Fruit fly (Drosophila melanogaster) whole organism, embryonic: Measurements from ENCODE around the gene Sqor.

Experiments
- CG11723 ChIP-seq: fragments of 200-800 bp; sonication (Bioruptor generic); optimal IDR thresholded peaks from 2 replicates; lab custom pipeline; 2017; ENCODE audit warnings: missing biosample characterization, mild to moderate bottlenecking, missing genetic modification characterization
- CG12659 ChIP-seq: fragments of 200-800 bp; sonication (Bioruptor generic); optimal IDR thresholded peaks from 3 replicates; lab custom pipeline; 2017; ENCODE audit warnings: mild to moderate bottlenecking, missing biosample characterization, missing genetic modification reagents, missing genetic modification characterization
- CG15269 ChIP-seq: fragments of 200-800 bp; sonication (Bioruptor generic); optimal IDR thresholded peaks from 2 replicates; lab custom pipeline; 2018; ENCODE audit warnings: missing biosample characterization, mild to moderate bottlenecking, missing genetic modification characterization, moderate library complexity
- CG18262 ChIP-seq: fragments of 200-800 bp; optimal IDR thresholded peaks from 3 replicates; lab custom pipeline; 2019; ENCODE audit warnings: missing biosample characterization, mild to moderate bottlenecking, missing genetic modification characterization, moderate library complexity
- CG2116 ChIP-seq: fragments of 200-800 bp; sonication (Bioruptor generic); optimal IDR thresholded peaks from 3 replicates; lab custom pipeline; 2018; ENCODE audit warnings: missing biosample characterization, mild to moderate bottlenecking, missing genetic modification characterization
- CG31441 ChIP-seq: fragments of 200-800 bp; sonication (Bioruptor generic); IDR thresholded peaks from 2 replicates; pipeline ENCODE4 v1.3.6; 2022; ENCODE audit warnings: missing biosample characterization, missing genetic modification characterization
- CG3163 ChIP-seq: fragments of 200-800 bp; sonication (Bioruptor generic); optimal IDR thresholded peaks from 3 replicates; lab custom pipeline; 2016; ENCODE audit warnings: missing biosample characterization, missing genetic modification characterization
- CG3726 ChIP-seq: fragments of 200-800 bp; sonication (Bioruptor generic); IDR thresholded peaks from 3 replicates; pipeline ENCODE4, ENCODE4 v1.3.6; 2022; ENCODE audit warnings: missing biosample characterization, missing genetic modification characterization
- CG4282 ChIP-seq: fragments of 200-800 bp; sonication (Bioruptor generic); optimal IDR thresholded peaks from 2 replicates; lab custom pipeline; 2016; ENCODE audit warnings: missing biosample characterization, missing genetic modification characterization
- CG5245 ChIP-seq: fragments of 200-800 bp; sonication (Bioruptor generic); optimal IDR thresholded peaks from 3 replicates; lab custom pipeline; 2016; ENCODE audit warnings: missing biosample characterization, missing genetic modification characterization
- CG6175 ChIP-seq: fragments of 200-800 bp; sonication (Bioruptor generic); IDR thresholded peaks from 3 replicates; pipeline ENCODE4 v1.3.6; 2022; ENCODE audit warnings: missing biosample characterization, missing genetic modification characterization
- CG6683 ChIP-seq: fragments of 200-800 bp; sonication (Bioruptor generic); optimal IDR thresholded peaks from 2 replicates; lab custom pipeline; 2017; ENCODE audit warnings: missing biosample characterization, mild to moderate bottlenecking, missing genetic modification characterization, missing genetic modification reagents
- CHES-1-like ChIP-seq: fragments of 200-800 bp; sonication (Bioruptor generic); optimal IDR thresholded peaks from 2 replicates; lab custom pipeline; 2016; ENCODE audit warnings: missing biosample characterization, missing genetic modification characterization
- CkIIα-i1 ChIP-seq: fragments of 200-800 bp; sonication (Bioruptor generic); IDR thresholded peaks from 2 replicates; pipeline ENCODE4 v1.3.6; 2022; ENCODE audit warnings: missing biosample characterization, missing genetic modification characterization
- CrebB ChIP-seq: fragments of 200-800 bp; sonication (Bioruptor generic); optimal IDR thresholded peaks from 3 replicates; lab custom pipeline; 2018; ENCODE audit warnings: missing biosample characterization, mild to moderate bottlenecking, missing genetic modification characterization
- D ChIP-seq, 2 experiments: fragments of 200-800 bp in 1 of 2; fragments of >200 bp in 1 of 2; sonication (Bioruptor generic) in 1 of 2; optimal IDR thresholded peaks; 2 replicates in 1 of 2; 3 replicates in 1 of 2; lab custom pipeline; 2017; ENCODE audit warnings: mild to moderate bottlenecking in 1 of 2, missing biosample characterization in 1 of 2, missing genetic modification characterization in 1 of 2, missing genetic modification reagents in 1 of 2
- Dip3 ChIP-seq: fragments of 200-800 bp; sonication (Bioruptor generic); optimal IDR thresholded peaks from 3 replicates; lab custom pipeline; 2016; ENCODE audit warnings: missing biosample characterization, missing genetic modification characterization
- Dp ChIP-seq: fragments of 200-800 bp; sonication (Bioruptor generic); optimal IDR thresholded peaks from 2 replicates; lab custom pipeline; 2018; ENCODE audit warnings: missing biosample characterization, mild to moderate bottlenecking, missing genetic modification characterization, moderate library complexity
- Fer1 ChIP-seq: fragments of 200-800 bp; sonication (Bioruptor generic); optimal IDR thresholded peaks from 2 replicates; lab custom pipeline; 2017; ENCODE audit warnings: missing biosample characterization, mild to moderate bottlenecking, missing genetic modification characterization
- Fer2 ChIP-seq: fragments of 200-800 bp; sonication (Bioruptor generic); optimal IDR thresholded peaks from 2 replicates; lab custom pipeline; 2018; ENCODE audit warnings: missing biosample characterization, mild to moderate bottlenecking, missing genetic modification characterization, moderate library complexity
- Fer3 ChIP-seq: fragments of 200-800 bp; sonication (Bioruptor generic); optimal IDR thresholded peaks from 2 replicates; lab custom pipeline; 2018; ENCODE audit warnings: missing biosample characterization, mild to moderate bottlenecking, missing genetic modification characterization, moderate library complexity
- HLH4C ChIP-seq: fragments of 200-800 bp; sonication (Bioruptor generic); IDR thresholded peaks from 3 replicates; pipeline ENCODE4 v1.3.6; 2022; ENCODE audit warnings: missing biosample characterization, missing genetic modification characterization; ENCODE audit not compliant: partially characterized antibody
- Hr78 ChIP-seq, 2 experiments: fragments of 200-800 bp in 1 of 2; fragments of >200 bp in 1 of 2; sonication (Bioruptor generic) in 1 of 2; optimal IDR thresholded peaks; 2 replicates each; lab custom pipeline; 2017 to 2019; ENCODE audit warnings: missing biosample characterization in 2 of 2, missing genetic modification characterization in 2 of 2, mild to moderate bottlenecking in 1 of 2, moderate library complexity in 1 of 2
- MBD-R2 ChIP-seq: fragments of 200-800 bp; sonication (Bioruptor generic); IDR thresholded peaks from 2 replicates; pipeline ENCODE4 v1.3.6; 2022; ENCODE audit warnings: missing biosample characterization, missing genetic modification characterization
- Mrtf ChIP-seq: fragments of 200-800 bp; sonication (Bioruptor generic); IDR thresholded peaks from 3 replicates; pipeline ENCODE4 v1.3.6; 2022; ENCODE audit warnings: missing biosample characterization, missing genetic modification characterization
- Rx ChIP-seq: fragments of 200-800 bp; sonication (Bioruptor generic); IDR thresholded peaks from 2 replicates; pipeline ENCODE4 v1.3.6; 2022; ENCODE audit warnings: missing biosample characterization, missing genetic modification characterization
- Sox102F ChIP-seq: fragments of 200-800 bp; sonication (Bioruptor generic); optimal IDR thresholded peaks from 2 replicates; lab custom pipeline; 2018; ENCODE audit warnings: missing biosample characterization, mild to moderate bottlenecking, missing genetic modification characterization, moderate library complexity
- Spps ChIP-seq: fragments of 200-800 bp; sonication (Bioruptor generic); optimal IDR thresholded peaks from 2 replicates; lab custom pipeline; 2018; ENCODE audit warnings: missing biosample characterization, mild to moderate bottlenecking, missing genetic modification characterization
- Xrp1 ChIP-seq: fragments of 200-800 bp; sonication (Bioruptor generic); IDR thresholded peaks from 2 replicates; pipeline ENCODE4 v1.3.6; 2022; ENCODE audit warnings: missing biosample characterization, missing genetic modification characterization
- amos ChIP-seq: fragments of 200-800 bp; sonication (Bioruptor generic); IDR thresholded peaks from 2 replicates; pipeline ENCODE4 v1.3.6; 2022; ENCODE audit warnings: missing biosample characterization, missing genetic modification characterization; ENCODE audit not compliant: partially characterized antibody
- ap ChIP-seq: fragments of 200-800 bp; sonication (Bioruptor generic); IDR thresholded peaks from 2 replicates; pipeline ENCODE4 v1.3.6; 2022; ENCODE audit warnings: missing biosample characterization, missing genetic modification characterization
- ara ChIP-seq: fragments of 200-800 bp; sonication (Bioruptor generic); IDR thresholded peaks from 2 replicates; pipeline ENCODE4 v1.3.6; 2022; ENCODE audit warnings: missing biosample characterization, missing genetic modification characterization
- caup ChIP-seq: fragments of 200-800 bp; sonication (Bioruptor generic); optimal IDR thresholded peaks from 3 replicates; lab custom pipeline; 2017; ENCODE audit warnings: missing biosample characterization, mild to moderate bottlenecking, missing genetic modification characterization, moderate library complexity; ENCODE audit not compliant: severe bottlenecking
- chinmo ChIP-seq: fragments of 200-800 bp; sonication (Bioruptor generic); IDR thresholded peaks from 4 replicates; pipeline ENCODE4 v1.3.6; 2022; ENCODE audit warnings: missing biosample characterization, missing genetic modification characterization; ENCODE audit not compliant: partially characterized antibody
- crc ChIP-seq: fragments of 200-800 bp; sonication (Bioruptor generic); optimal IDR thresholded peaks from 2 replicates; lab custom pipeline; 2016; ENCODE audit warnings: missing biosample characterization, missing genetic modification characterization
- dm ChIP-seq: fragments of 200-800 bp; sonication (Bioruptor generic); optimal IDR thresholded peaks from 3 replicates; lab custom pipeline; 2016; ENCODE audit warnings: missing biosample characterization, missing genetic modification characterization
- fd64A ChIP-seq: fragments of 200-800 bp; sonication (Bioruptor generic); optimal IDR thresholded peaks from 3 replicates; lab custom pipeline; 2018; ENCODE audit warnings: missing biosample characterization, mild to moderate bottlenecking, missing genetic modification characterization
- fru ChIP-seq: fragments of >200 bp; optimal IDR thresholded peaks from 2 replicates; lab custom pipeline; 2017
- gt ChIP-seq: fragments of 200-800 bp; sonication (Bioruptor generic); IDR thresholded peaks from 2 replicates; pipeline ENCODE4 v1.3.6; 2022; ENCODE audit warnings: missing biosample characterization, missing genetic modification characterization
- h ChIP-seq: fragments of >200 bp; optimal IDR thresholded peaks from 2 replicates; lab custom pipeline; 2017
- hb ChIP-seq: fragments of 200-800 bp; sonication (Bioruptor generic); IDR thresholded peaks from 3 replicates; pipeline ENCODE4 v1.3.6; 2022; ENCODE audit warnings: missing biosample characterization, missing genetic modification characterization; ENCODE audit not compliant: partially characterized antibody
- ken ChIP-seq: fragments of 200-800 bp; sonication (Bioruptor generic); IDR thresholded peaks from 3 replicates; pipeline ENCODE4 v1.3.6; 2022; ENCODE audit warnings: missing biosample characterization, missing genetic modification characterization
- kni ChIP-seq: fragments of 200-800 bp; sonication (Bioruptor generic); optimal IDR thresholded peaks from 3 replicates; lab custom pipeline; 2017; ENCODE audit warnings: mild to moderate bottlenecking, missing biosample characterization, missing genetic modification reagents, missing genetic modification characterization
- sisA ChIP-seq: fragments of 200-800 bp; sonication (Bioruptor generic); IDR thresholded peaks from 2 replicates; pipeline ENCODE4 v1.3.6; 2022; ENCODE audit warnings: missing biosample characterization, missing genetic modification characterization
- stwl ChIP-seq: fragments of 200-800 bp; sonication (Bioruptor generic); optimal IDR thresholded peaks from 3 replicates; lab custom pipeline; 2018; ENCODE audit warnings: missing biosample characterization, mild to moderate bottlenecking, missing genetic modification characterization, moderate library complexity
- sug ChIP-seq: fragments of 200-800 bp; optimal IDR thresholded peaks from 2 replicates; lab custom pipeline; 2019; ENCODE audit warnings: missing biosample characterization, mild to moderate bottlenecking, missing genetic modification characterization, moderate library complexity
- tll ChIP-seq, 2 experiments: fragments of 200-800 bp in 1 of 2; fragments of >200 bp in 1 of 2; sonication (Bioruptor generic) in 1 of 2; optimal IDR thresholded peaks; 2 replicates each; lab custom pipeline; 2017 to 2019; ENCODE audit warnings: missing biosample characterization in 2 of 2, missing genetic modification characterization in 2 of 2, mild to moderate bottlenecking in 1 of 2, moderate library complexity in 1 of 2
- trem ChIP-seq: fragments of 200-800 bp; optimal IDR thresholded peaks from 3 replicates; lab custom pipeline; 2019; ENCODE audit warnings: missing biosample characterization, mild to moderate bottlenecking, missing genetic modification characterization, moderate library complexity
- ttk ChIP-seq: fragments of 200-800 bp; sonication (Bioruptor generic); IDR thresholded peaks from 2 replicates; pipeline ENCODE4 v2.1.2; 2022; ENCODE audit warnings: missing biosample characterization, missing genetic modification characterization

Sqor gene

DNA sequence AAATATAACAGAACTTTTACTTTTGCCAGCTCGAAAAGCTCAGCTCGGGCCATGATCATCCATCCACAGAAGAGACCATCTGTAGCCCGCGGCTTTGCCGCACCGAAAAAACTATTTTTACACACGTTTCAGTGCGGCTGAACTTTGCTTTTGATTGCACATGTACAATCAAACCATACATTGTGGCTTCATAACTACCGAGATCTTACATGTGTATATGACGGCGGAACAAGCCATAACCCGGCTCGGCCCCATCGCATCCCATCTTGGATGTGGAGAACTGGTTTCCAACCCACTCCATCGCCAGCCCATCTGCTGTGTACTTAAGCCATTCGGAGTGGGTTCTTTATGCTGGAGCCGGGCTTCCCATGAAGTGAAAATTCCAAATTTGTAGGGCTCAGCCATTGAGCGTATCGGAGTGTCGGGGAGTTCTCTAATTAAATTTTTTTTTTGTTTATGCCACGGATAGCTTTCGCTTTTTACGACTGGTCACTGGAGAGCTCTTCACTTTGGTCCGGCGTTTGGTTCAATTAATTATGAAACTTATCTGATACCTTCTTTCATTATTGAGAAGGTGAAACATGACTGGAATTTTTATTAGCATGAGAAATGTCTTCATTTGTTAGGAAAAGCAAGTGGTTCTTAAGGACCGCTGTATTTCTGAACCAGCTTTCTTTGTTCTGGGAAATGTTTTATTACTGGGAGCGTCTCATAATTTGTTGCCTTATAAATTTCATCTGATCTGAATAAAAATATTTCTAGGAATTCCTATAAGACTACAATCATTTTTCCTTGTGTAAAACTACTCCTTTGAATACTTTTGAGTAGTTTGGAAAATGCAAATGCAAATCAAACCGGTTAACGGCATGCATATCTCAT is 31.2 kb downstream of the Sqor start (continued):
- TF ChIP-seq fd64A (GFP tag; lab: Kevin White, UChicago), result no peak
- TF ChIP-seq ttk (GFP tag; lab: Robert Waterston, UW), result no peak
- TF ChIP-seq ap (GFP tag; lab: Robert Waterston, UW), result no peak
- no peak for TF ChIP-seq CG18262 (tag; lab: Kevin White, UChicago)
- no peak for TF ChIP-seq HLH4C
- no peak for TF ChIP-seq h
- TF ChIP-seq D (optimal IDR thresholded peaks at IDR 0.05; lab: Kevin White, UChicago), result no peak
- TF ChIP-seq D (GFP tag; optimal IDR thresholded peaks at IDR 0.05; lab: Kevin White, UChicago), result no peak
- TF ChIP-seq dm (GFP tag; lab: Kevin White, UChicago), result no peak
- TF ChIP-seq Spps, result no peak
- no peak for TF ChIP-seq caup (GFP tag; lab: Kevin White, UChicago)
- TF ChIP-seq Sox102F, result no peak
- 0 out of 4 replicates have a peak, but pooled peaks have one; percentile 41 for TF ChIP-seq chinmo (GFP tag; lab: Robert Waterston, UW)
- TF ChIP-seq CG6683, result no peak
- TF ChIP-seq CG3163 (GFP tag; lab: Kevin White, UChicago), result no peak
- TF ChIP-seq amos (GFP tag; lab: Robert Waterston, UW), result no peak
- TF ChIP-seq ken (GFP tag; lab: Robert Waterston, UW), result no peak
- TF ChIP-seq CG6175, result no peak
- no peak for TF ChIP-seq CkIIα-i1 (GFP tag; lab: Robert Waterston, UW)
- no peak for TF ChIP-seq Fer3 (tag; lab: Kevin White, UChicago)
- TF ChIP-seq sisA, result no peak
- TF ChIP-seq CG12659, result no peak
- TF ChIP-seq Xrp1 (GFP tag; lab: Robert Waterston, UW), result no peak
- TF ChIP-seq CHES-1-like (GFP tag; lab: Kevin White, UChicago), result no peak
- no peak for TF ChIP-seq CG2116
- TF ChIP-seq Fer2 (tag; lab: Kevin White, UChicago), result no peak
- peak; percentile 52 for TF ChIP-seq kni (GFP tag; lab: Kevin White, UChicago)
- TF ChIP-seq Hr78 (GFP tag; optimal IDR thresholded peaks at IDR 0.05; lab: Kevin White, UChicago), result no peak
- no peak for TF ChIP-seq CG31441 (GFP tag; lab: Robert Waterston, UW)
- no peak for TF ChIP-seq CG3726

DNA sequence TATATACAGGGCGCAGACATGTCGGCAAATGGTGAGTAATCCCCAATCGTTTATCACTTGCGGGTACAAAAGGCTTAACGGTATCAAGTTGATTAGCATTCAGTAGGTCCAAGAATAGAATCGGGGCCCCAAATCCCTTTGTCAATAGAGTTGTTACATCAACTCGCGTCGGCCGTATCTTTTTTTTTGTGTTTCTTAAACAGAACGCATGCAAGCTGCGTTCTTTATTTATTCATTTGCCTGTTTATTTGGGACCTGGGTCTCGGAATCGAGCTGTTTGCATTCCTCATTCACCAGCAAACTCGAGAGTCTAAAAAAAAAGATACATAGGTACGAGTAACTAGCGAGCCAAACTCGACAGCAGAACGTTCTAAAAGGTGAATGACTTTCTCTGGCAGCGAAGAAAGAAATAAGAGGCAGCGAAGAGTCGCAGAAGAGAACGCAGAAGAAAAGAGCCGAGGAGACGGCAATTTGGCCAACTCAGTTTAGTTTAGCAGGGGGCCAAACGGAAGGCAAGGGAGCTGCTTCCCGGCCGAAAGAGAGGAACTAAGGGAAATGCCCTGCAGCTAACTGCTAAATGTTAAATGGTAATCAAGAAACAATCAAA is 32.3 kb downstream of the Sqor start:
- TF ChIP-seq CG5245 (GFP tag; lab: Kevin White, UChicago) (no peak), CrebB (no peak), fru (lab: Kevin White, UChicago) (no peak), Dp (no peak), sug (tag; lab: Kevin White, UChicago) (no peak), trem (tag; lab: Kevin White, UChicago) (no peak), crc (GFP tag; lab: Kevin White, UChicago) (no peak), CG15269 (tag; lab: Kevin White, UChicago) (no peak), gt (no peak), CG11723 (GFP tag; lab: Kevin White, UChicago) (no peak), Rx (GFP tag; lab: Robert Waterston, UW) (no peak), stwl (tag; lab: Kevin White, UChicago) (no peak), Dip3 (GFP tag; lab: Kevin White, UChicago) (no peak), Fer1 (GFP tag; lab: Kevin White, UChicago) (no peak), tll (GFP tag; optimal IDR thresholded peaks at IDR 0.05; lab: Kevin White, UChicago) (no peak), MBD-R2 (GFP tag; lab: Robert Waterston, UW) (no peak), CG3726 (no peak), Mrtf (no peak), CG4282 (GFP tag; lab: Kevin White, UChicago) (no peak), ttk (GFP tag; lab: Robert Waterston, UW) (no peak), hb (GFP tag; lab: Robert Waterston, UW) (no peak), ara (peak; percentile 19; the same call in 1 of the 2 replicates)
